Fruit fly (Drosophila melanogaster) whole organism, embryonic: Measurements from ENCODE around the gene m-cup.

Experiments
- Atf-2 ChIP-seq: fragments of 200-800 bp; sonication (Bioruptor generic); optimal IDR thresholded peaks from 2 replicates; lab custom pipeline; 2016; ENCODE audit warnings: missing biosample characterization, missing genetic modification characterization
- Bgb ChIP-seq: fragments of 200-800 bp; sonication (Bioruptor generic); IDR thresholded peaks from 2 replicates; pipeline ENCODE4 v1.3.6; 2022; ENCODE audit warnings: missing biosample characterization, missing genetic modification characterization; ENCODE audit not compliant: partially characterized antibody
- CG1024 ChIP-seq: fragments of 200-800 bp; sonication (Bioruptor generic); IDR thresholded peaks from 2 replicates; pipeline ENCODE4 v1.3.6; 2022; ENCODE audit warnings: missing biosample characterization, missing genetic modification characterization
- CG10274 ChIP-seq: fragments of 200-800 bp; sonication (Bioruptor generic); optimal IDR thresholded peaks from 3 replicates; lab custom pipeline; 2017; ENCODE audit warnings: missing biosample characterization, mild to moderate bottlenecking, missing genetic modification characterization
- CG10462 ChIP-seq: fragments of 200-800 bp; sonication (Bioruptor generic); optimal IDR thresholded peaks from 2 replicates; lab custom pipeline; 2016; ENCODE audit warnings: missing biosample characterization, missing genetic modification characterization
- CG11696 ChIP-seq: fragments of 200-800 bp; sonication (Bioruptor generic); IDR thresholded peaks from 2 replicates; pipeline ENCODE4 v1.3.6; 2022; ENCODE audit warnings: missing biosample characterization, missing genetic modification characterization
- CG12236 ChIP-seq: fragments of 200-800 bp; sonication (Bioruptor generic); optimal IDR thresholded peaks from 2 replicates; lab custom pipeline; 2016; ENCODE audit warnings: missing biosample characterization, missing genetic modification characterization
- CG12942 ChIP-seq: fragments of 200-800 bp; sonication (Bioruptor generic); optimal IDR thresholded peaks from 3 replicates; lab custom pipeline; 2016; ENCODE audit warnings: missing biosample characterization, missing genetic modification characterization
- CG14965 ChIP-seq: fragments of 200-800 bp; sonication (Bioruptor generic); optimal IDR thresholded peaks from 2 replicates; lab custom pipeline; 2016; ENCODE audit warnings: missing biosample characterization, missing genetic modification characterization, borderline replicate concordance
- CG17328 ChIP-seq: fragments of 200-800 bp; sonication (Bioruptor generic); IDR thresholded peaks from 2 replicates; pipeline ENCODE4 v1.3.6; 2022; ENCODE audit warnings: missing biosample characterization, missing genetic modification characterization
- CG18262 ChIP-seq: fragments of 200-800 bp; optimal IDR thresholded peaks from 3 replicates; lab custom pipeline; 2019; ENCODE audit warnings: missing biosample characterization, mild to moderate bottlenecking, missing genetic modification characterization, moderate library complexity
- CG1832 ChIP-seq: fragments of 200-800 bp; sonication (Bioruptor generic); optimal IDR thresholded peaks from 2 replicates; lab custom pipeline; 2017; ENCODE audit warnings: missing biosample characterization, mild to moderate bottlenecking, missing genetic modification characterization, inconsistent platforms
- CG31365 ChIP-seq: fragments of 200-800 bp; sonication (Bioruptor generic); optimal IDR thresholded peaks from 2 replicates; lab custom pipeline; 2018; ENCODE audit warnings: missing biosample characterization, mild to moderate bottlenecking, missing genetic modification characterization
- CG32772 ChIP-seq: fragments of 200-800 bp; sonication (Bioruptor generic); IDR thresholded peaks from 2 replicates; pipeline ENCODE4 v1.3.6; 2022; ENCODE audit warnings: missing biosample characterization, missing genetic modification characterization
- CG3281 ChIP-seq: fragments of 200-800 bp; sonication (Bioruptor generic); optimal IDR thresholded peaks from 3 replicates; lab custom pipeline; 2017; ENCODE audit warnings: missing biosample characterization, mild to moderate bottlenecking, missing genetic modification characterization
- CG4424 ChIP-seq: fragments of 200-800 bp; sonication (Bioruptor generic); optimal IDR thresholded peaks from 3 replicates; lab custom pipeline; 2016; ENCODE audit warnings: missing biosample characterization, missing genetic modification characterization
- CG4854 ChIP-seq: fragments of 200-800 bp; sonication (Bioruptor generic); optimal IDR thresholded peaks from 2 replicates; lab custom pipeline; 2016; ENCODE audit warnings: missing biosample characterization, missing genetic modification characterization, inconsistent platforms
- CG6175 ChIP-seq: fragments of 200-800 bp; sonication (Bioruptor generic); IDR thresholded peaks from 3 replicates; pipeline ENCODE4 v1.3.6; 2022; ENCODE audit warnings: missing biosample characterization, missing genetic modification characterization
- CG6683 ChIP-seq: fragments of 200-800 bp; sonication (Bioruptor generic); optimal IDR thresholded peaks from 2 replicates; lab custom pipeline; 2017; ENCODE audit warnings: missing biosample characterization, mild to moderate bottlenecking, missing genetic modification characterization, missing genetic modification reagents
- CG8089 ChIP-seq: fragments of 200-800 bp; sonication (Bioruptor generic); optimal IDR thresholded peaks from 3 replicates; lab custom pipeline; 2016; ENCODE audit warnings: missing biosample characterization, missing genetic modification characterization
- CG9876 ChIP-seq: fragments of 200-800 bp; sonication (Bioruptor generic); optimal IDR thresholded peaks from 2 replicates; lab custom pipeline; 2016; ENCODE audit warnings: missing biosample characterization, missing genetic modification characterization
- D19A ChIP-seq: fragments of 200-800 bp; optimal IDR thresholded peaks from 3 replicates; lab custom pipeline; 2019; ENCODE audit warnings: missing biosample characterization, mild to moderate bottlenecking, missing genetic modification characterization, moderate library complexity
- Dbx ChIP-seq: fragments of 200-800 bp; sonication (Bioruptor generic); IDR thresholded peaks from 3 replicates; pipeline ENCODE4 v1.3.6; 2022; ENCODE audit warnings: missing biosample characterization, missing genetic modification characterization
- H2.0 ChIP-seq: fragments of 200-800 bp; sonication (Bioruptor generic); IDR thresholded peaks from 2 replicates; pipeline ENCODE4 v1.3.6; 2022; ENCODE audit warnings: missing biosample characterization, missing genetic modification characterization
- Poxn ChIP-seq: fragments of 200-800 bp; sonication (Bioruptor generic); IDR thresholded peaks from 2 replicates; pipeline ENCODE4 v1.3.6; 2022; ENCODE audit warnings: missing biosample characterization, missing genetic modification characterization
- TFAM ChIP-seq: fragments of 200-800 bp; sonication (Bioruptor generic); optimal IDR thresholded peaks from 2 replicates; lab custom pipeline; 2017; ENCODE audit warnings: missing biosample characterization, missing genetic modification characterization, inconsistent platforms
- Trl ChIP-seq, 3 experiments: fragments of >200 bp in 2 of 3; fragments of 200-800 bp in 1 of 3; sonication (Bioruptor generic) in 1 of 3; optimal IDR thresholded peaks; 2 replicates in 1 of 3; 3 replicates in 2 of 3; lab custom pipeline; 2016 to 2017; ENCODE audit warnings: missing biosample characterization in 1 of 3, missing genetic modification characterization in 1 of 3
- Usf ChIP-seq: fragments of 200-800 bp; sonication (Bioruptor generic); optimal IDR thresholded peaks from 2 replicates; lab custom pipeline; 2017; ENCODE audit warnings: missing genotype, missing biosample characterization, missing genetic modification characterization
- abd-A ChIP-seq: fragments of 200-800 bp; sonication (Bioruptor generic); optimal IDR thresholded peaks from 3 replicates; lab custom pipeline; 2019; ENCODE audit warnings: missing biosample characterization, mild to moderate bottlenecking, missing genetic modification characterization, moderate library complexity
- ato ChIP-seq: fragments of 200-800 bp; sonication (Bioruptor generic); IDR thresholded peaks from 2 replicates; pipeline ENCODE4 v1.3.6; 2022; ENCODE audit warnings: missing biosample characterization, missing genetic modification characterization; ENCODE audit not compliant: partially characterized antibody
- br ChIP-seq: fragments of >200 bp; optimal IDR thresholded peaks from 2 replicates; lab custom pipeline; 2017
- dati ChIP-seq: fragments of 200-800 bp; sonication (Bioruptor generic); IDR thresholded peaks from 2 replicates; pipeline ENCODE4 v1.3.6; 2022; ENCODE audit warnings: missing biosample characterization, missing genetic modification characterization
- eyg ChIP-seq: fragments of 200-800 bp; sonication (Bioruptor generic); optimal IDR thresholded peaks from 3 replicates; lab custom pipeline; 2016; ENCODE audit warnings: missing biosample characterization, missing genetic modification characterization
- grn ChIP-seq: fragments of 200-800 bp; sonication (Bioruptor generic); optimal IDR thresholded peaks from 3 replicates; lab custom pipeline; 2017; ENCODE audit warnings: missing biosample characterization, missing genetic modification characterization
- gsb-n ChIP-seq: fragments of 200-800 bp; sonication (Bioruptor generic); optimal IDR thresholded peaks from 3 replicates; lab custom pipeline; 2018; ENCODE audit warnings: missing biosample characterization, mild to moderate bottlenecking, missing genetic modification characterization
- hbn ChIP-seq: fragments of 200-800 bp; sonication (Bioruptor generic); IDR thresholded peaks from 2 replicates; pipeline ENCODE4 v1.3.6; 2022; ENCODE audit warnings: missing biosample characterization, missing genetic modification characterization; ENCODE audit not compliant: partially characterized antibody
- hkb ChIP-seq, 2 experiments: fragments of 200-800 bp in 1 of 2; fragments of >200 bp in 1 of 2; sonication (Bioruptor generic) in 1 of 2; IDR thresholded peaks in 1 of 2; optimal IDR thresholded peaks in 1 of 2; 2 replicates each; pipeline versions ENCODE4 v1.3.6 to Lab custom; 2017 to 2022; ENCODE audit warnings: missing biosample characterization in 1 of 2, missing genetic modification characterization in 1 of 2
- mam ChIP-seq: fragments of 200-800 bp; sonication (Bioruptor generic); optimal IDR thresholded peaks from 3 replicates; lab custom pipeline; 2016; ENCODE audit warnings: missing biosample characterization, missing genetic modification characterization
- onecut ChIP-seq: fragments of 200-800 bp; sonication (Bioruptor generic); IDR thresholded peaks from 2 replicates; pipeline ENCODE4 v1.3.6; 2022; ENCODE audit warnings: missing biosample characterization, missing genetic modification characterization
- pb ChIP-seq: fragments of 200-800 bp; sonication (Bioruptor generic); optimal IDR thresholded peaks from 3 replicates; lab custom pipeline; 2016; ENCODE audit warnings: missing biosample characterization, missing genetic modification characterization
- peb ChIP-seq: fragments of 200-800 bp; sonication (Bioruptor generic); IDR thresholded peaks from 2 replicates; pipeline ENCODE4 v1.3.6; 2022; ENCODE audit warnings: missing biosample characterization, missing genetic modification characterization
- sc ChIP-seq, 3 experiments: fragments of >200 bp in 2 of 3; fragments of 200-800 bp in 1 of 3; sonication (Bioruptor generic) in 1 of 3; optimal IDR thresholded peaks; 2 replicates in 2 of 3; 3 replicates in 1 of 3; lab custom pipeline; 2017; ENCODE audit warnings: mild to moderate bottlenecking in 1 of 3, missing biosample characterization in 1 of 3, missing genetic modification characterization in 1 of 3, missing genetic modification reagents in 1 of 3
- sd ChIP-seq: fragments of 200-800 bp; sonication (Bioruptor generic); optimal IDR thresholded peaks from 3 replicates; lab custom pipeline; 2018; ENCODE audit warnings: missing biosample characterization, mild to moderate bottlenecking, missing genetic modification characterization, moderate library complexity
- slp2 ChIP-seq: fragments of 200-800 bp; sonication (Bioruptor generic); optimal IDR thresholded peaks from 2 replicates; lab custom pipeline; 2016; ENCODE audit warnings: missing biosample characterization, missing genetic modification characterization
- so ChIP-seq: fragments of 200-800 bp; sonication (Bioruptor generic); IDR thresholded peaks from 3 replicates; pipeline ENCODE4 v1.3.6; 2022; ENCODE audit warnings: missing biosample characterization, missing genetic modification characterization
- stc ChIP-seq: fragments of 200-800 bp; sonication (Bioruptor generic); IDR thresholded peaks from 2 replicates; pipeline ENCODE4 v1.3.6; 2022; ENCODE audit warnings: missing biosample characterization, missing genetic modification characterization
- tna ChIP-seq: fragments of 200-800 bp; sonication (Bioruptor generic); IDR thresholded peaks from 2 replicates; pipeline ENCODE4 v1.3.6; 2022; ENCODE audit warnings: missing biosample characterization, missing genetic modification characterization; ENCODE audit not compliant: partially characterized antibody
- wek ChIP-seq: fragments of 200-800 bp; sonication (Bioruptor generic); optimal IDR thresholded peaks from 3 replicates; lab custom pipeline; 2018; ENCODE audit warnings: missing biosample characterization, mild to moderate bottlenecking, missing genetic modification characterization, moderate library complexity
- zfh1 ChIP-seq: fragments of 200-800 bp; sonication (Bioruptor generic); IDR thresholded peaks from 3 replicates; pipeline ENCODE4 v1.3.6; 2022; ENCODE audit warnings: missing biosample characterization, missing genetic modification characterization

The m-cup gene

dm6 chr3R:17151376-17152026, 2.3 kb upstream of the m-cup start, which contains the start of gene CG5292 (continued):
- TF ChIP-seq so (GFP tag; lab: Robert Waterston, UW) (peak; percentile 49; the same call in 1 of the 3 replicates), CG32772 (GFP tag; lab: Robert Waterston, UW) (0 out of 2 replicates have a peak, but pooled peaks have one; percentile 10), CG4854 (GFP tag; lab: Kevin White, UChicago) (no peak), Trl (optimal IDR thresholded peaks at IDR 0.05; lab: Kevin White, UChicago) (no peak), Trl (GFP tag; optimal IDR thresholded peaks at IDR 0.05; lab: Kevin White, UChicago) (peak; percentile 17), ato (GFP tag; lab: Robert Waterston, UW) (no peak), CG1832 (GFP tag; lab: Kevin White, UChicago) (no peak), Poxn (GFP tag; lab: Robert Waterston, UW) (no peak), br (lab: Kevin White, UChicago) (no peak), TFAM (GFP tag; lab: Kevin White, UChicago) (no peak), pb (GFP tag; lab: Kevin White, UChicago) (peak; percentile 33), CG4424 (GFP tag; lab: Kevin White, UChicago) (peak; percentile 53), onecut (GFP tag; lab: Robert Waterston, UW) (peak; percentile 52), Atf-2 (no peak), CG3281 (no peak), tna (GFP tag; lab: Robert Waterston, UW) (0 out of 2 replicates have a peak, but pooled peaks have one; percentile 9), D19A (tag; lab: Kevin White, UChicago) (no peak), CG12236 (GFP tag; lab: Kevin White, UChicago) (no peak), peb (GFP tag; lab: Robert Waterston, UW) (no peak), CG6175 (GFP tag; lab: Robert Waterston, UW) (no peak), Bgb (peak; percentile 65; the same call in 1 of the 2 replicates), CG1024 (GFP tag; lab: Robert Waterston, UW) (peak; percentile 42; the same call in 1 of the 2 replicates), wek (GFP tag; lab: Kevin White, UChicago) (peak; percentile 99), hbn (GFP tag; lab: Robert Waterston, UW) (0 out of 2 replicates have a peak, but pooled peaks have one; percentile 35), dati (no peak), CG12942 (peak; percentile 52), CG11696 (peak; percentile 45; the same call in 1 of the 2 replicates), hkb (optimal IDR thresholded peaks at IDR 0.05; lab: Kevin White, UChicago) (no peak), hkb (GFP tag; IDR thresholded peaks at IDR 0.05; lab: Robert Waterston, UW) (no peak; the same call in 1 of the 2 replicates), CG17328 (GFP tag; lab: Robert Waterston, UW) (peak; percentile 58), zfh1 (GFP tag; lab: Robert Waterston, UW) (peak; percentile 65; the same call in 2 of the 3 replicates), CG9876 (GFP tag; lab: Kevin White, UChicago) (no peak), grn (GFP tag; lab: Kevin White, UChicago) (no peak), slp2 (GFP tag; lab: Kevin White, UChicago) (no peak), H2.0 (GFP tag; lab: Robert Waterston, UW) (peak; percentile 26; the same call in 1 of the 2 replicates), CG31365 (tag; lab: Kevin White, UChicago) (no peak), sc (optimal IDR thresholded peaks at IDR 0.05; lab: Kevin White, UChicago) (no peak), sc (GFP tag; optimal IDR thresholded peaks at IDR 0.05; lab: Kevin White, UChicago) (no peak), eyg (GFP tag; lab: Kevin White, UChicago) (peak; percentile 41), sd (tag; lab: Kevin White, UChicago) (no peak), abd-A (tag; lab: Kevin White, UChicago) (no peak), CG18262 (no peak), CG14965 (GFP tag; lab: Kevin White, UChicago) (no peak), gsb-n (peak; percentile 50), CG8089 (GFP tag; lab: Kevin White, UChicago) (no peak), CG10462 (GFP tag; lab: Kevin White, UChicago) (peak; percentile 15), CG6683 (GFP tag; lab: Kevin White, UChicago) (no peak), CG10274 (GFP tag; lab: Kevin White, UChicago) (no peak), Usf (no peak), stc (peak; percentile 58), Dbx (peak; percentile 43; the same call in 2 of the 3 replicates), mam (GFP tag; lab: Kevin White, UChicago) (peak; percentile 47)
